Fruit fly (Drosophila melanogaster) whole organism, embryonic: ENCODE measurements around the gene PIG-Q.

ENCODE experiments used
- CG15073 ChIP-seq: fragments of 200-800 bp; sonication (Bioruptor generic); optimal IDR thresholded peaks from 2 replicates; lab custom pipeline; 2016; ENCODE audit warnings: missing biosample characterization, missing genetic modification characterization
- CG1603 ChIP-seq: fragments of 200-800 bp; sonication (Bioruptor generic); optimal IDR thresholded peaks from 2 replicates; lab custom pipeline; 2019; ENCODE audit warnings: missing biosample characterization, mild to moderate bottlenecking, missing genetic modification characterization, moderate library complexity
- CG4730 ChIP-seq: fragments of 200-800 bp; sonication (Bioruptor generic); IDR thresholded peaks from 2 replicates; pipeline ENCODE4 v1.3.6; 2022; ENCODE audit warnings: missing biosample characterization, missing genetic modification characterization
- HHEX ChIP-seq: fragments of 200-800 bp; sonication (Bioruptor generic); optimal IDR thresholded peaks from 3 replicates; lab custom pipeline; 2017; ENCODE audit warnings: missing biosample characterization, mild to moderate bottlenecking, missing genetic modification characterization, missing genetic modification reagents
- Mes4 ChIP-seq: fragments of 200-800 bp; sonication (Bioruptor generic); optimal IDR thresholded peaks from 2 replicates; lab custom pipeline; 2016; ENCODE audit warnings: missing biosample characterization, missing genetic modification characterization
- Sry-δ ChIP-seq: fragments of 200-800 bp; sonication (Bioruptor generic); optimal IDR thresholded peaks from 2 replicates; lab custom pipeline; 2016; ENCODE audit warnings: missing biosample characterization, missing genetic modification characterization
- croc ChIP-seq: fragments of 200-800 bp; sonication (Bioruptor generic); conservative IDR thresholded peaks from 3 replicates; pipeline ENCODE4 v1.3.6; 2022; ENCODE audit warnings: missing biosample characterization, missing genetic modification characterization
- danr ChIP-seq: fragments of 200-800 bp; sonication (Bioruptor generic); IDR thresholded peaks from 2 replicates; pipeline ENCODE4 v1.3.6; 2022; ENCODE audit warnings: missing biosample characterization, missing genetic modification characterization
- fru ChIP-seq: fragments of >200 bp; optimal IDR thresholded peaks from 2 replicates; lab custom pipeline; 2017
- h ChIP-seq: fragments of >200 bp; optimal IDR thresholded peaks from 2 replicates; lab custom pipeline; 2017
- mld ChIP-seq: fragments of 200-800 bp; sonication (Bioruptor generic); IDR thresholded peaks from 3 replicates; pipeline ENCODE4 v1.3.6; 2022; ENCODE audit warnings: missing biosample characterization, missing genetic modification characterization; ENCODE audit not compliant: partially characterized antibody
- nom ChIP-seq: fragments of 200-800 bp; sonication (Bioruptor generic); optimal IDR thresholded peaks from 2 replicates; lab custom pipeline; 2017; ENCODE audit warnings: missing biosample characterization, missing genetic modification characterization, mild to moderate bottlenecking, moderate library complexity, missing genetic modification reagents
- psq ChIP-seq: fragments of 200-800 bp; sonication (Bioruptor generic); optimal IDR thresholded peaks from 2 replicates; lab custom pipeline; 2017; ENCODE audit warnings: missing biosample characterization, missing genetic modification characterization
- z ChIP-seq: fragments of 200-800 bp; sonication (Bioruptor generic); IDR thresholded peaks from 3 replicates; pipeline ENCODE4 v1.3.6; 2022; ENCODE audit warnings: missing biosample characterization, missing genetic modification characterization

DNA sequence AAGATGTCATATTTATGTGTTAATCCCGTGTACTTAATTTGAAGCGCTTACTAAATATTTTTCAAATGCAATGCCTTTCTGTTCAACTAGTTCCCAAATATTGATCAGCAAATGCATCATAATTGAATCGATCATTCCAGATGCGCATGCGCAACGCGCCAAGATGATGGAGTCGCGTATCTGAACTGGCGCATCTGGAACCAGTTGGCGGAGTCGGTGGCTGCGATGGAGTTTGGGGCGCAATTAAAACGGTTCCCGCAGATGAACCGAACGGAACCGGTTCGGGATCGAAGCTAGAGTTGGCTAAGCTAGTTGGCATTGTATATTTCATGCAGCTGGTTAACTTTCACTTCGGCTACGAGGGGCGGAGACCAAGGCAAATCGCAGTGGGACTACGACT is 33.5 kb upstream of the PIG-Q start, which contains the start of gene CalpC:
- TF ChIP-seq mld (GFP tag; lab: Robert Waterston, UW): no peak
- no peak for TF ChIP-seq h
- no peak for TF ChIP-seq z (GFP tag; lab: Robert Waterston, UW)
- TF ChIP-seq HHEX (GFP tag; lab: Kevin White, UChicago): no peak
- TF ChIP-seq Mes4 (GFP tag; lab: Kevin White, UChicago): no peak
- TF ChIP-seq Sry-δ (GFP tag; lab: Kevin White, UChicago): peak; percentile 17
- no peak for TF ChIP-seq fru (lab: Kevin White, UChicago)
- TF ChIP-seq CG1603: peak; percentile 33
- peak; percentile 18 for TF ChIP-seq nom (GFP tag; lab: Kevin White, UChicago)
- no peak for TF ChIP-seq croc (GFP tag; lab: Robert Waterston, UW)
- TF ChIP-seq CG15073 (GFP tag; lab: Kevin White, UChicago): no peak
- TF ChIP-seq CG4730 (GFP tag; lab: Robert Waterston, UW): no peak
- TF ChIP-seq danr (GFP tag; lab: Robert Waterston, UW): no peak
- TF ChIP-seq psq: no peak
